Fruit fly (Drosophila melanogaster): ENCODE results near the gene CG4194.
A peak's percentile ranks its signal among the peaks of the same experiment; 100 is the strongest.

CG4194 gene

dm6 chrX:2107782-2108409, 39.5 kb downstream of the CG4194 start (continued):
- peak; percentile 68 for TF ChIP-seq pdm3 (GFP tag; optimal IDR thresholded peaks at IDR 0.05)
- TF ChIP-seq CG6808 (GFP tag; optimal IDR thresholded peaks at IDR 0.05), result no peak
- no peak for TF ChIP-seq CG10669 (GFP tag; optimal IDR thresholded peaks at IDR 0.05)
- no peak for TF ChIP-seq topi (GFP tag; optimal IDR thresholded peaks at IDR 0.05)
- TF ChIP-seq CG6276 (GFP tag; optimal IDR thresholded peaks at IDR 0.05), result peak; percentile 83
- peak; percentile 67 for TF ChIP-seq net (GFP tag; optimal IDR thresholded peaks at IDR 0.05)
- peak; percentile 36 for TF ChIP-seq acj6 (GFP tag; optimal IDR thresholded peaks at IDR 0.05)
- no peak for TF ChIP-seq CG11762 (GFP tag; optimal IDR thresholded peaks at IDR 0.05; ENCODE audit: insufficient read depth)
- no peak for TF ChIP-seq CG6792 (GFP tag; optimal IDR thresholded peaks at IDR 0.05)
- peak; percentile 84 for TF ChIP-seq CG8119 (GFP tag; IDR thresholded peaks at IDR 0.05)
- peak; percentile 10 for TF ChIP-seq CG10631 (GFP tag; optimal IDR thresholded peaks at IDR 0.05)
- no peak for TF ChIP-seq CG3032 (tag; optimal IDR thresholded peaks at IDR 0.05)

DNA sequence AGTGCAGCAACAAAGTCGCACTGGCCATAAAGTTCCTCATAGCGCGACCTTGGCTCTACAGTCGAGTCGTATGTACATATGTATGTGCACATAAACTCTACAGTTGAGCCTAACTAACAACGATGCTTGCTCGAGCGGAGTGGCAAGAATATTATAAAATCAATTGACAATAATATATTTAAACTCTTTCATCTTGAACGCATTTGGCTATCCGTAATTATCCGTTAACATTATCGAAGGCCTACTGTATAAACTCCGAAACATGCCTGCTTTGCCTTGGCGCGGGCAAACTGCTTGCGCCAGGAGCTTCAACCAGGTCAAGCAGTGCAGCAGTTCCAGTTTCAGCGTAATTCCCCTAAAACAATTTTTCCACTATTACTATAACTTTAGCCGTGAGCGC, 40.2 kb downstream of the CG4194 start:
- TF ChIP-seq Eip78C (GFP tag) (peak; percentile 47), OdsH (GFP tag; optimal IDR thresholded peaks at IDR 0.05) (no peak), CG6163 (GFP tag; IDR thresholded peaks at IDR 0.05) (peak; percentile 75), fd59A (GFP tag; optimal IDR thresholded peaks at IDR 0.05) (no peak), acj6 (GFP tag; optimal IDR thresholded peaks at IDR 0.05) (peak; percentile 14), CG15336 (GFP tag; IDR thresholded peaks at IDR 0.05) (peak; percentile 71), CG11294 (GFP tag; IDR thresholded peaks at IDR 0.05) (peak; percentile 74), topi (GFP tag; optimal IDR thresholded peaks at IDR 0.05) (peak; percentile 9), svp (GFP tag) (peak; percentile 30), Gug (GFP tag; IDR thresholded peaks at IDR 0.05) (peak; percentile 45), cyc (GFP tag; optimal IDR thresholded peaks at IDR 0.05) (peak; percentile 9), eg (GFP tag; IDR thresholded peaks at IDR 0.05) (peak; percentile 64; the same call in 2 of the 3 replicates), CG31627 (GFP tag; optimal IDR thresholded peaks at IDR 0.05) (no peak)

- TF ChIP-seq CG6792 (GFP tag; optimal IDR thresholded peaks at IDR 0.05) (no peak), acj6 (GFP tag; optimal IDR thresholded peaks at IDR 0.05) (no peak), Eip78C (GFP tag) (no peak), CG31627 (GFP tag; optimal IDR thresholded peaks at IDR 0.05) (no peak), net (GFP tag; optimal IDR thresholded peaks at IDR 0.05) (no peak), svp (GFP tag) (no peak), lz (GFP tag; optimal IDR thresholded peaks at IDR 0.05) (no peak), CG3032 (tag; optimal IDR thresholded peaks at IDR 0.05) (no peak), fkh (GFP tag; optimal IDR thresholded peaks at IDR 0.05) (no peak), dac (GFP tag; optimal IDR thresholded peaks at IDR 0.05) (no peak), Eip93F (GFP tag; optimal IDR thresholded peaks at IDR 0.05) (no peak), Lpt (GFP tag; optimal IDR thresholded peaks at IDR 0.05) (no peak), CG32006 (GFP tag; optimal IDR thresholded peaks at IDR 0.05) (no peak), OdsH (GFP tag; optimal IDR thresholded peaks at IDR 0.05) (no peak)
Observed at dm6 chrX:2112660-2113059, 44.3 kb downstream of the CG4194 start.

All from whole organism, prepupa.